Worm (Caenorhabditis elegans): ENCODE measurements around the gene F29A7.4.

F29A7.4 gene

DNA sequence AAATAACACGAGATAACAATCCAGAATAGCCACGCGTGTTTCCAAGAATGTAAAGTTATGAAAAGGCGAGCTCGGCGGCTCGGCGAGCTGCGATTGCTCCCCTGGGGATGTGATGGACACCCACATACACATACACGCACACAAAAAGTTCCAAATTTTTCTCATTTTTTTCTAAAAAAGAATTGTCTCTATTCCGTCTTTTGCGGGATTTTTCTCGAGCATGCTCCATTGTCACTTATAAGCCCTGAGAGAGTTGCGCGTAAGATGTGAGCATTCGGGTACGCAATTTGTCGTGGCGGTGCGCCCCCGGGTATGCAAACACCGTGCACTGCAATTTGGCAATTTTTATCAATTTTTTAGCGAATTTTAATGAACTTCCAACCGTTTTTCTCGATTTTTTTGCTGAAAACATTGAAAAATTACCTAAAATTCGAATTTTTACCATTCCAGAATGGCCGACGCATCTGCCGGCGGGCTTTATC, 37.3 kb downstream of the F29A7.4 start, which contains the start of the genes F08D12.12 and srpa-72:
Gene F08D12.12, minus strand, starts transcription at position 51 of the 482 bp plus-strand sequence.
Gene srpa-72, plus strand, starts transcription at position 451 of the 482 bp plus-strand sequence.
- no peak for TF ChIP-seq him-1 (tag; optimal IDR thresholded peaks at IDR 0.05)
- TF ChIP-seq W03F9.2 (tag; optimal IDR thresholded peaks at IDR 0.05) = no peak
- no peak for TF ChIP-seq dao-5 (tag; optimal IDR thresholded peaks at IDR 0.05)

DNA sequence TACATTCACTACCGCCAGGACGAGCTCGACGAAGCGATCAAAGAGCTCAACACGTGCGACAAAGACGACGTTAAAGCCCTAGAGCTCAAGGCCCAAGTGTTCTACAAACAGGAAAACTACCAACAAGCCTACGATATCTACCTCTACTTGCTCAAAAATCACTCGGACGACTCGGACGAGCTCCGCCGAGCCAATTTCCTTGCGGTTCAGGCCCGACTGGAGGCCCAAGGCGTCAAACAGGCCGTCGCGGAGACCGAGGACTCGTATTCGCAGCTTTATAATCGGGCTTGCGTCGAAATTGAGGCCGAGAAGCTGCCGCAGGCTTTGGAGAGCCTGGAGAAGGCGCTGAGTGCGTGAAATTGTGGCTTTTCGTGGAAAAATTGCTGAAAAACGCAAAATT, 38.1 kb downstream of the F29A7.4 start:
- TF ChIP-seq W03F9.2 (tag; optimal IDR thresholded peaks at IDR 0.05) = no peak
- no peak for TF ChIP-seq him-1 (tag; optimal IDR thresholded peaks at IDR 0.05)
- no peak for TF ChIP-seq dao-5 (tag; optimal IDR thresholded peaks at IDR 0.05)

DNA sequence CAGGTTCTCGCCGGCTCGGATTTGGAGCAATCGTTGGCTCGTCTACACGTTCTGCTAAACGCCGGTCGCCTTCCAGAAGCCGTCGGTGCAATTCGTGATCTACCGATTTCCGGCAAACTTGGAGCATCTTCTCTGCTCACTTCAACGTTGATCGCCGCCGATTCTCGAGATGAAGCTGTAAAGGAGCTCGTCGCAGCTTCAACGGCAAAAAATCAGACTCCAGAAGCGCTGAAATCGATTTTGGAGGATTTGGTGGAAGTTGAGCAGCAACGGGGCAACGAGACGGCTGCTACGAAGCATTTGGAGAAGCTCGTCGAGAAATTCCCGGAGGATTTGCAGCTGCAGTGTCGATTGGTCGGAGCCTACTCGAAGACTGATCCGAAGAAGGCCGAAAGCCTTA, 41.9 kb downstream of the F29A7.4 start:
- TF ChIP-seq dao-5 (tag; optimal IDR thresholded peaks at IDR 0.05) = no peak
- TF ChIP-seq W03F9.2 (tag; optimal IDR thresholded peaks at IDR 0.05) = no peak
- no peak for TF ChIP-seq him-1 (tag; optimal IDR thresholded peaks at IDR 0.05)

DNA sequence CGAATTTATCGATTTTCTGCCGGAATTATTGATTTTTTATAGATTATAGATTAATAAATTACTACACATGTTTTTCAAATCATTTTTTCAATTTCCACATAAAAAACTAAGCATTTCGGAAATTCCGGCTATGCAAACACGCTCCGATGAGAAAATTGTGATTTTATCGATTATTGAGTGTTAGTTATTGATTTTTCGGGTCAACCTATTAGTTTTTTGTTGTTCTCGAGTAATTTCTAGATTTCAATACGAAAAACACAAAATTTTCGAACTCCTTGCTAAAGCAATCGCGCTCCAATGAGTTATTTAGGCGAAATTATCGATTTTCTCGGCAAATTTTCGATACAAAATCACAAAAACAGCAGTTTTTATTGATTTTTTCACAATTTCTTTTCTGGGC, 45.6 kb downstream of the F29A7.4 start:
- TF ChIP-seq dao-5 (tag; optimal IDR thresholded peaks at IDR 0.05) (no peak), W03F9.2 (tag; optimal IDR thresholded peaks at IDR 0.05) (no peak), him-1 (tag; optimal IDR thresholded peaks at IDR 0.05) (no peak)

DNA sequence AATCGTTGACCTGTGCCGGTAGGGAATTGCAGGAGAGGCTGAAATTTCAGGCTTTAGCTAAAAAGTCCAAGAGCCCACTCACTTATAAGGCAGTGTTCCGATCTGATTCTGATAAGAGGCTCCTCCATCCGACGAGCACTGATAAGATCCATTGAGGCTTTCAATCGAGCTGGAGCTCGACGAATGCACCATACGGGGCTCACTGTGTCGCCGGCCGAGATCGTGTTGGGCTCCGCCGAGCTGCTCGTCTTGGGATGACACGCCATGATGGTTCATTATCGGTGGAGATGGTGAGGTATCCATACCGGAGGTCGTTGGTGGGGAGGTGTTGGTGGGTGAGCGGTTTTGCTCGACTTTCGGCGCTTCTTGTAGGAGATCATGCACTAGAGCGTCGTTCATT, 46.6 kb downstream of the F29A7.4 start:
- TF ChIP-seq W03F9.2 (tag; optimal IDR thresholded peaks at IDR 0.05) (no peak), dao-5 (tag; optimal IDR thresholded peaks at IDR 0.05) (no peak), him-1 (tag; optimal IDR thresholded peaks at IDR 0.05) (no peak)

DNA sequence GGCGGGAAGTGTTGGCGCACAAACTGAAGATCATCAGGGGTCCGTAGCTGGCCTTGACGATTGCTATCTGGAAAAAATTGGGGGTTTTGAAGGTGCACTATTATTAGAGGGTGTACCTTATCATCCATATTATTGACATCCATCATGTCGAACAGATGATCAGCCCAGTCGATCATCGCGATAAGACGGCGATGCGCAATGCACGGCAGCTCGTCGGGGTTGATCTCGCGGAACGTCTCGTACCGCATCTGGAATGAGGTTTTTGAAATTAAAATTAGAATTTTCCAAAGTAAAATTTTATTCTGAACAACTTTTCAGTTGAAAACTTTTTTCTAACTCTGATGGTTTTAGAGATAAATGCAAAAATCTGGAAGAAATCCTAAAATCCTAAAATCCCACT, 48.2 kb downstream of the F29A7.4 start:
- TF ChIP-seq him-1 (tag; optimal IDR thresholded peaks at IDR 0.05) = no peak
- TF ChIP-seq W03F9.2 (tag; optimal IDR thresholded peaks at IDR 0.05) = no peak
- TF ChIP-seq dao-5 (tag; optimal IDR thresholded peaks at IDR 0.05) = no peak

DNA sequence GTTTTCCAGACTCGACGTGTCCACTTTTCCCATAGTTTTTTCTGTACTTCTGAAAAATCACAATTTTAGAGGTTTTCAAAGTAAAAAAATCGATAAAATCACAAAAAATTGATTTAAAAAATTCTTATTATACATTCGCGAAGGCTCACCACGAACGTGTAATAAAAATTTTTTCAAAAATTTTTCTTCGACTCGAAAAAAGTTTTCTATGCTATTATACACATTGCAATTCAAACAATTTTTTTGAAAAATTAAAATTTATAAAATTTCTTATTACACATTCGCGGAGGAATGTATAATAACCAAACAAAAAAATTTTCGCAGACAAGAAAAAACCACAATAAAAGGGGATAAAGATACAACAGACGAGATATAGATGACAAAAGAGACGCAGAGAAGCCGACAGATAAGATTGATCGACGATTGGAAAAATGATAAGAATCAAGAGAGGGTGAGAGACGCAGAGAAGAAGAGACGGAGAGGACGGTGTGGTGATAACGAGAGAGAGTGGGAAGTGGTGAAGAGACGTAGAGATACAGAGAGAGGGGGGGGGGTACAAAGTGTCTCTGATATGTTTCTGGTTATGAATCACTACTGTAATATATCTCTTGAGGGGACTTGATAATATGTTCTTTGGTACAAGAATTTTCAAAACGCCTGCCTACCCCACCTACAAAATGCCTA, 50.9 kb downstream of the F29A7.4 start, which contains the start of gene nhr-119:
Gene nhr-119, minus strand, starts transcription at position 51 of the 684 bp plus-strand sequence.
- TF ChIP-seq W03F9.2 (tag; optimal IDR thresholded peaks at IDR 0.05) (peak; percentile 38), him-1 (tag; optimal IDR thresholded peaks at IDR 0.05) (no peak), dao-5 (tag; optimal IDR thresholded peaks at IDR 0.05) (no peak)

Measured in whole organism, L4/young adult.